Fruit fly (Drosophila melanogaster) whole organism, embryonic: ENCODE results near the gene Osi20.

Experiments used
- Blimp-1 ChIP-seq: fragments of 200-800 bp; sonication (Bioruptor generic); optimal IDR thresholded peaks from 3 replicates; lab custom pipeline; 2018; ENCODE audit warnings: missing biosample characterization, missing genetic modification characterization, mild to moderate bottlenecking, moderate library complexity, missing genetic modification reagents
- CG11093 ChIP-seq: fragments of 200-800 bp; sonication (Bioruptor generic); IDR thresholded peaks from 3 replicates; pipeline ENCODE4 v1.3.6; 2022; ENCODE audit warnings: missing biosample characterization, missing genetic modification characterization
- CG11695 ChIP-seq: fragments of 200-800 bp; sonication (Bioruptor generic); IDR thresholded peaks from 3 replicates; pipeline ENCODE4 v1.3.6; 2022; ENCODE audit warnings: missing biosample characterization, missing genetic modification characterization
- CG11723 ChIP-seq: fragments of 200-800 bp; sonication (Bioruptor generic); optimal IDR thresholded peaks from 2 replicates; lab custom pipeline; 2017; ENCODE audit warnings: missing biosample characterization, mild to moderate bottlenecking, missing genetic modification characterization
- CG12219 ChIP-seq: fragments of 200-800 bp; sonication (Bioruptor generic); optimal IDR thresholded peaks from 3 replicates; lab custom pipeline; 2018; ENCODE audit warnings: missing biosample characterization, mild to moderate bottlenecking, missing genetic modification characterization
- CG12236 ChIP-seq: fragments of 200-800 bp; sonication (Bioruptor generic); optimal IDR thresholded peaks from 2 replicates; lab custom pipeline; 2016; ENCODE audit warnings: missing biosample characterization, missing genetic modification characterization
- CG12299 ChIP-seq: fragments of 200-800 bp; sonication (Bioruptor generic); optimal IDR thresholded peaks from 2 replicates; lab custom pipeline; 2018; ENCODE audit warnings: missing biosample characterization, mild to moderate bottlenecking, missing genetic modification characterization
- CG13296 ChIP-seq: fragments of 200-800 bp; sonication (Bioruptor generic); optimal IDR thresholded peaks from 3 replicates; lab custom pipeline; 2018; ENCODE audit warnings: missing biosample characterization, mild to moderate bottlenecking, missing genetic modification characterization
- CG13424 ChIP-seq: fragments of 200-800 bp; sonication (Bioruptor generic); optimal IDR thresholded peaks from 2 replicates; lab custom pipeline; 2019; ENCODE audit warnings: missing biosample characterization, mild to moderate bottlenecking, missing genetic modification characterization, moderate library complexity
- CG17186 ChIP-seq: fragments of 200-800 bp; sonication (Bioruptor generic); optimal IDR thresholded peaks from 3 replicates; lab custom pipeline; 2017; ENCODE audit warnings: missing biosample characterization, missing genetic modification reagents, missing genetic modification characterization
- CG17385 ChIP-seq: fragments of 200-800 bp; sonication (Bioruptor generic); optimal IDR thresholded peaks from 3 replicates; lab custom pipeline; 2018; ENCODE audit warnings: missing biosample characterization, mild to moderate bottlenecking, missing genetic modification characterization
- CG17612 ChIP-seq: fragments of 200-800 bp; sonication (Bioruptor generic); IDR thresholded peaks from 2 replicates; pipeline ENCODE4 v1.3.6; 2022; ENCODE audit warnings: missing biosample characterization, missing genetic modification characterization
- CG18476 ChIP-seq: fragments of 200-800 bp; sonication (Bioruptor generic); optimal IDR thresholded peaks from 2 replicates; lab custom pipeline; 2016; ENCODE audit warnings: missing biosample characterization, mild to moderate bottlenecking, missing genetic modification characterization
- CG18599 ChIP-seq: fragments of 200-800 bp; sonication (Bioruptor generic); optimal IDR thresholded peaks from 3 replicates; lab custom pipeline; 2017; ENCODE audit warnings: missing biosample characterization, missing genetic modification characterization, mild to moderate bottlenecking, moderate library complexity, missing genetic modification reagents
- CG2199 ChIP-seq: fragments of 200-800 bp; sonication (Bioruptor generic); IDR thresholded peaks from 3 replicates; pipeline ENCODE4 v1.3.6; 2022; ENCODE audit warnings: missing biosample characterization, missing genetic modification characterization
- CG2202 ChIP-seq: fragments of 200-800 bp; sonication (Bioruptor generic); optimal IDR thresholded peaks from 2 replicates; lab custom pipeline; 2018; ENCODE audit warnings: missing biosample characterization, mild to moderate bottlenecking, missing genetic modification characterization
- CG32767 ChIP-seq: fragments of 200-800 bp; sonication (Bioruptor generic); IDR thresholded peaks from 2 replicates; pipeline ENCODE4 v1.3.6; 2022; ENCODE audit warnings: missing biosample characterization, missing genetic modification characterization
- CG6791 ChIP-seq: fragments of 200-800 bp; sonication (Bioruptor generic); IDR thresholded peaks from 3 replicates; pipeline ENCODE4 v1.3.6; 2022; ENCODE audit warnings: missing biosample characterization, missing genetic modification characterization; ENCODE audit not compliant: partially characterized antibody
- Chrac-16 ChIP-seq: fragments of 200-800 bp; sonication (Bioruptor generic); optimal IDR thresholded peaks from 3 replicates; lab custom pipeline; 2016; ENCODE audit warnings: missing biosample characterization, missing genetic modification characterization
- CkIIα-i1 ChIP-seq: fragments of 200-800 bp; sonication (Bioruptor generic); IDR thresholded peaks from 2 replicates; pipeline ENCODE4 v1.3.6; 2022; ENCODE audit warnings: missing biosample characterization, missing genetic modification characterization
- Dek ChIP-seq: fragments of 200-800 bp; sonication (Bioruptor generic); optimal IDR thresholded peaks from 3 replicates; lab custom pipeline; 2019; ENCODE audit warnings: missing biosample characterization, mild to moderate bottlenecking, missing genetic modification characterization, moderate library complexity
- Doc3 ChIP-seq: fragments of 200-800 bp; sonication (Bioruptor generic); IDR thresholded peaks from 3 replicates; pipeline ENCODE4 v1.3.6; 2022; ENCODE audit warnings: missing biosample characterization, missing genetic modification characterization; ENCODE audit not compliant: partially characterized antibody
- Elba2 ChIP-seq: fragments of 200-800 bp; sonication (Bioruptor generic); optimal IDR thresholded peaks from 3 replicates; lab custom pipeline; 2016; ENCODE audit warnings: missing biosample characterization, missing genetic modification characterization
- Gug ChIP-seq: fragments of 200-800 bp; sonication (Bioruptor generic); IDR thresholded peaks from 4 replicates; pipeline ENCODE4 v1.3.6; 2022; ENCODE audit warnings: missing biosample characterization, missing genetic modification characterization
- Hmx ChIP-seq: fragments of 200-800 bp; sonication (Bioruptor generic); optimal IDR thresholded peaks from 2 replicates; lab custom pipeline; 2016; ENCODE audit warnings: missing biosample characterization, missing genetic modification characterization
- Jarid2 ChIP-seq: fragments of 200-800 bp; sonication (Bioruptor generic); optimal IDR thresholded peaks from 3 replicates; lab custom pipeline; 2017; ENCODE audit warnings: mild to moderate bottlenecking, missing biosample characterization, missing genetic modification reagents, missing genetic modification characterization
- Lpt ChIP-seq: fragments of >200 bp; optimal IDR thresholded peaks from 2 replicates; lab custom pipeline; 2018; ENCODE audit warnings: missing biosample characterization, missing genetic modification characterization
- Opbp ChIP-seq: fragments of 200-800 bp; sonication (Bioruptor generic); IDR thresholded peaks from 3 replicates; pipeline ENCODE4 v1.3.6; 2022; ENCODE audit warnings: missing biosample characterization, missing genetic modification characterization; ENCODE audit not compliant: partially characterized antibody
- PHDP ChIP-seq: fragments of 200-800 bp; sonication (Bioruptor generic); optimal IDR thresholded peaks from 3 replicates; lab custom pipeline; 2018; ENCODE audit warnings: missing biosample characterization, mild to moderate bottlenecking, missing genetic modification characterization, moderate library complexity
- Xrp1 ChIP-seq: fragments of 200-800 bp; sonication (Bioruptor generic); IDR thresholded peaks from 2 replicates; pipeline ENCODE4 v1.3.6; 2022; ENCODE audit warnings: missing biosample characterization, missing genetic modification characterization
- ci ChIP-seq: fragments of 200-800 bp; sonication (Bioruptor generic); IDR thresholded peaks from 3 replicates; pipeline ENCODE4 v1.3.6; 2022; ENCODE audit warnings: missing biosample characterization, missing genetic modification characterization
- cwo ChIP-seq: fragments of 200-800 bp; sonication (Bioruptor generic); optimal IDR thresholded peaks from 3 replicates; lab custom pipeline; 2017; ENCODE audit warnings: missing biosample characterization, missing genetic modification characterization, mild to moderate bottlenecking, moderate library complexity, missing genetic modification reagents
- dpn ChIP-seq, 2 experiments: fragments of 200-800 bp; sonication (Bioruptor generic); optimal IDR thresholded peaks; 3 replicates each; lab custom pipeline; 2016; ENCODE audit warnings: missing biosample characterization in 2 of 2, missing genetic modification characterization in 2 of 2
- fd64A ChIP-seq: fragments of 200-800 bp; sonication (Bioruptor generic); optimal IDR thresholded peaks from 3 replicates; lab custom pipeline; 2018; ENCODE audit warnings: missing biosample characterization, mild to moderate bottlenecking, missing genetic modification characterization
- hb ChIP-seq: fragments of 200-800 bp; sonication (Bioruptor generic); IDR thresholded peaks from 3 replicates; pipeline ENCODE4 v1.3.6; 2022; ENCODE audit warnings: missing biosample characterization, missing genetic modification characterization; ENCODE audit not compliant: partially characterized antibody
- hkb ChIP-seq, 2 experiments: fragments of 200-800 bp in 1 of 2; fragments of >200 bp in 1 of 2; sonication (Bioruptor generic) in 1 of 2; IDR thresholded peaks in 1 of 2; optimal IDR thresholded peaks in 1 of 2; 2 replicates each; pipeline versions ENCODE4 v1.3.6 to Lab custom; 2017 to 2022; ENCODE audit warnings: missing biosample characterization in 1 of 2, missing genetic modification characterization in 1 of 2
- ken ChIP-seq: fragments of 200-800 bp; sonication (Bioruptor generic); IDR thresholded peaks from 3 replicates; pipeline ENCODE4 v1.3.6; 2022; ENCODE audit warnings: missing biosample characterization, missing genetic modification characterization
- nau ChIP-seq: fragments of 200-800 bp; sonication (Bioruptor generic); optimal IDR thresholded peaks from 3 replicates; lab custom pipeline; 2017; ENCODE audit warnings: missing biosample characterization, mild to moderate bottlenecking, missing genetic modification characterization, missing genetic modification reagents
- nerfin-1 ChIP-seq: fragments of 200-800 bp; sonication (Bioruptor generic); optimal IDR thresholded peaks from 3 replicates; lab custom pipeline; 2019; ENCODE audit warnings: missing biosample characterization, mild to moderate bottlenecking, missing genetic modification characterization, moderate library complexity
- org-1 ChIP-seq: fragments of 200-800 bp; sonication (Bioruptor generic); optimal IDR thresholded peaks from 2 replicates; lab custom pipeline; 2017; ENCODE audit warnings: missing biosample characterization, missing genetic modification characterization
- pan ChIP-seq, 4 experiments: fragments of >200 bp in 3 of 4; fragments of 200-800 bp in 1 of 4; sonication (Bioruptor generic) in 1 of 4; optimal IDR thresholded peaks in 3 of 4; IDR thresholded peaks in 1 of 4; 2 replicates each; pipeline versions ENCODE4 v1.3.6 to Lab custom; 2017 to 2022; ENCODE audit warnings: missing biosample characterization in 2 of 4, missing genetic modification characterization in 2 of 4, mixed read lengths in 1 of 4
- pb ChIP-seq: fragments of 200-800 bp; sonication (Bioruptor generic); optimal IDR thresholded peaks from 3 replicates; lab custom pipeline; 2016; ENCODE audit warnings: missing biosample characterization, missing genetic modification characterization
- repo ChIP-seq: fragments of 200-800 bp; sonication (Bioruptor generic); optimal IDR thresholded peaks from 2 replicates; lab custom pipeline; 2016; ENCODE audit warnings: missing biosample characterization, missing genetic modification characterization
- salm ChIP-seq: fragments of 200-800 bp; sonication (Bioruptor generic); optimal IDR thresholded peaks from 2 replicates; lab custom pipeline; 2018; ENCODE audit warnings: missing biosample characterization, mild to moderate bottlenecking, missing genetic modification characterization
- sim ChIP-seq: fragments of 200-800 bp; sonication (Bioruptor generic); IDR thresholded peaks from 2 replicates; pipeline ENCODE4 v1.3.6; 2022; ENCODE audit warnings: missing biosample characterization, missing genetic modification characterization
- zfh1 ChIP-seq: fragments of 200-800 bp; sonication (Bioruptor generic); IDR thresholded peaks from 3 replicates; pipeline ENCODE4 v1.3.6; 2022; ENCODE audit warnings: missing biosample characterization, missing genetic modification characterization

The Osi20 gene

DNA sequence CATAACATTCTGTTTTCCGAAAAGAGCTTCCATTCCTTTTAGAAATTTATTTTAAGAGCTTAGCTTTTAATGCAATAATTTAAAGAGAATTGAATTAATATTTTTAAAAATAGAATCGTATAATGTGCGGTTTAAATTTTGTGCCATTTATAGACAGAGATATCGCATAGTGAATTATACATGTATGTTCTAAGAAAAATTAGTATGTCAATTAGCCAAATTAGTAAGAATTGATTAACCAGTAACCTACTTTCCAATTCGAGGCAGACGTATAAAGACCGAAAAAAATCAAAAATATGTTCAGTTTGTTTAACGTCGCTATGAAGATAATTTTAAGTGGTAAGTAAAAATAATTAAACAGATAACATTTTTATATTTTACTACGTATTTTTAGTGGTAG lies 30.2 kb upstream of the Osi20 start, which contains the start of gene CG31560:
Gene CG31560 (plus strand): TSS at position 301 of the 400 bp plus-strand sequence.
- TF ChIP-seq Chrac-16 (GFP tag; lab: Kevin White, UChicago) = no peak
- no peak for TF ChIP-seq nerfin-1
- TF ChIP-seq CG11695 (GFP tag; lab: Robert Waterston, UW) = no peak
- TF ChIP-seq salm (tag; lab: Kevin White, UChicago) = no peak
- no peak for TF ChIP-seq CG18599 (GFP tag; lab: Kevin White, UChicago)
- no peak for TF ChIP-seq CG17612 (GFP tag; lab: Robert Waterston, UW)

DNA sequence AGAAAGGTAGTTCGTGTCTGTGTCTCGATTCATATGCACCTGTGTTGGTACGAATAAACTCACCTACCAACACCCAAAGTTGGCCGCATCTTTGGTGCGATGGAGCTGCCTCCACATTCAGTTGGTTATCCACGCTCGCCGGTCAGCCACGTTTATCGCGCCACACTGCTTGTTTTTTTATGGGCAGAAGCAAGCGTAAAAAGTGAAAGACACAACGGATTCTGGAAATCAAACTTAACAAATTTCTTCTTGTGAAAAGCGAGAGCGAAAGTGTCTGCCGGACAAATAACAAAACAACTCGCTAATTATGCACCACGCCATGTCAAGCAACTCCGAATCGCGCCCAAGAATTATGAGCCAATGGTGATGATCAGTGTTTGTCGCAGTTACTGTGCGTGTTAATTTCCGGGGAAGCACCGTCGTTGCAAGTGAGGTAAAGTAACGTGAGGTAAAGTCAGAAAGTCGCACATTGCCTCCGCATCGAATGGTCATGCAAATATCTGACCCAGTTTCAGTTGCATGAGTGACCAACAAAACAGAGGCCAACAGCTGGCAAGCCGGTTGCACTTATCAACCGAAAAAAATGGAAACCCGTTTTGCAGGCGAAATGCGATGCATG lies 28.1 kb upstream of the Osi20 start, which contains the start of gene Osi17:
Gene Osi17 (plus strand): TSS at position 132 of the 619 bp plus-strand sequence.
- TF ChIP-seq Blimp-1 (GFP tag; lab: Kevin White, UChicago) (peak; percentile 99), Lpt (no peak), CG11093 (0 out of 3 replicates have a peak, but pooled peaks have one; percentile 11), zfh1 (GFP tag; lab: Robert Waterston, UW) (no peak), fd64A (GFP tag; lab: Kevin White, UChicago) (no peak), ken (GFP tag; lab: Robert Waterston, UW) (0 out of 3 replicates have a peak, but pooled peaks have one; percentile 26), Gug (GFP tag; lab: Robert Waterston, UW) (no peak), CG2202 (tag; lab: Kevin White, UChicago) (no peak), Jarid2 (peak; percentile 22), CG2199 (GFP tag; lab: Robert Waterston, UW) (0 out of 3 replicates have a peak, but pooled peaks have one; percentile 61), Opbp (GFP tag; lab: Robert Waterston, UW) (no peak), CkIIα-i1 (GFP tag; lab: Robert Waterston, UW) (no peak), org-1 (no peak), CG6791 (GFP tag; lab: Robert Waterston, UW) (no peak), CG12236 (GFP tag; lab: Kevin White, UChicago) (no peak), CG32767 (GFP tag; lab: Robert Waterston, UW) (no peak), CG13424 (tag; lab: Kevin White, UChicago) (no peak), hkb (optimal IDR thresholded peaks at IDR 0.05; lab: Kevin White, UChicago) (no peak), hkb (GFP tag; IDR thresholded peaks at IDR 0.05; lab: Robert Waterston, UW) (no peak)

- TF ChIP-seq CG18476 (no peak), ci (GFP tag; lab: Robert Waterston, UW) (peak; percentile 52; the same call in 2 of the 3 replicates), PHDP (no peak), Hmx (GFP tag; lab: Kevin White, UChicago) (no peak), CG11723 (no peak), hb (no peak), pan (optimal IDR thresholded peaks at IDR 0.05; lab: Kevin White, UChicago) (no peak), pan (GFP tag; optimal IDR thresholded peaks at IDR 0.05 in 1 of 2, IDR thresholded peaks at IDR 0.05 in 1 of 2) (peak in 1 of 2 experiments; percentile 31), dpn (GFP tag; optimal IDR thresholded peaks at IDR 0.05; lab: Kevin White, UChicago) (no peak), CG17186 (GFP tag; lab: Kevin White, UChicago) (no peak), nau (no peak), CG12299 (tag; lab: Kevin White, UChicago) (no peak), CG17385 (GFP tag; lab: Kevin White, UChicago) (no peak), CG13296 (GFP tag; lab: Kevin White, UChicago) (no peak), pb (GFP tag; lab: Kevin White, UChicago) (no peak), sim (no peak), cwo (GFP tag; lab: Kevin White, UChicago) (peak; percentile 8), CG12219 (GFP tag; lab: Kevin White, UChicago) (no peak), Elba2 (GFP tag; lab: Kevin White, UChicago) (no peak), Xrp1 (GFP tag; lab: Robert Waterston, UW) (no peak), Doc3 (GFP tag; lab: Robert Waterston, UW) (no peak), repo (GFP tag; lab: Kevin White, UChicago) (no peak), Dek (tag; lab: Kevin White, UChicago) (no peak)
These were observed 24.8 kb upstream of the Osi20 start for dm6 chr3R:6315078-6315477.
